Fruit fly (Drosophila melanogaster): Measurements from ENCODE around the gene CG5326.

dm6 chr3R:22536504-22537423 is 3.0 kb downstream of the CG5326 start:
- TF ChIP-seq CG9948 (tag; optimal IDR thresholded peaks at IDR 0.05) (peak; percentile 82), Ets98B (GFP tag; IDR thresholded peaks at IDR 0.05) (no peak), gl (tag; optimal IDR thresholded peaks at IDR 0.05) (peak; percentile 64), Snoo (tag; optimal IDR thresholded peaks at IDR 0.05) (peak; percentile 54), EcR (GFP tag; optimal IDR thresholded peaks at IDR 0.05) (peak; percentile 81), CG8159 (tag; optimal IDR thresholded peaks at IDR 0.05) (peak; percentile 89), fd96Ca (GFP tag; IDR thresholded peaks at IDR 0.05) (no peak)
